Fruit fly (Drosophila melanogaster): ENCODE data around the gene Idgf1.

Idgf1 gene

dm6 chr2L:16487571-16488276 is 42.6 kb downstream of the Idgf1 start, which contains the start of gene Nepl8 (continued):
- no peak for TF ChIP-seq CG12071 (GFP tag; optimal IDR thresholded peaks at IDR 0.05)
- TF ChIP-seq CG10979 (tag; optimal IDR thresholded peaks at IDR 0.05) = peak; percentile 9

DNA sequence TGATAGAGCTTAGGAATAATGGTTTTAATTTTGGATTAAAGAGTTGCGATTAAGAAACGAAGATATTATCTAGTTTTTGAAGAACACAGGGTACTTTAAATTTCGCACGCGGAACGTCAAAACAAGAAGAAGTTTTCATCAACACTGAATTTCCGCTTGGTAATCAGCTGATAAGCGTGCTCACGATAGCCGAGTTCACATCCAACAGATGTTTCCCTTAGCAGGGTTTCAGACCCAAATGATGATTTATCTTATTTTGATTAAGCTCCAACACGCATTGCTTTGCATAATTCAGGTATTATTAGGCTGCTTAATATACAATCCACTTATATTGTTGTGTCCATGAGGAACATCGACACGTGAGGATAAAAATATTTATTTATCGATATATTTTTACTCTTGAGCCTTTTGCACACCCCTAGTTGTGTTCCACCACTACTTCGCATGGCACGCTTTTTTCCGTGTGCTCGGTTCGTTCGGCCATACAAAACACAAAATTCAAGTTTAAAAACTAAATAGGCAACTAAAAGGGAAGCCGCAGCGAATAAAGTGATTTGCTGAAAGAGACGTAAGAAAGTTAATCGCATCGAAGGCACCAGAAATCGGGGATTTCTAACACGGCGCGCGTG is 46.2 kb downstream of the Idgf1 start, which contains the start of gene Tpr2:
Tpr2 (plus strand) TSS at position 418 of the 629 bp plus-strand sequence.
- peak; percentile 59 for TF ChIP-seq grau (tag; optimal IDR thresholded peaks at IDR 0.05)
- 0 out of 2 replicates have a peak, but pooled peaks have one; percentile 19 for TF ChIP-seq cas (GFP tag; IDR thresholded peaks at IDR 0.05)
- TF ChIP-seq ttk (GFP tag; IDR thresholded peaks at IDR 0.05) = no peak
- TF ChIP-seq HHEX (GFP tag; optimal IDR thresholded peaks at IDR 0.05) = no peak
- peak; percentile 93 for TF ChIP-seq Med (GFP tag)
- peak; percentile 50 for TF ChIP-seq odd (GFP tag; optimal IDR thresholded peaks at IDR 0.05)
- TF ChIP-seq CG12744 (GFP tag; optimal IDR thresholded peaks at IDR 0.05) = no peak
- TF ChIP-seq D19A (tag; optimal IDR thresholded peaks at IDR 0.05) = peak; percentile 40
- no peak for TF ChIP-seq CG32772 (GFP tag; IDR thresholded peaks at IDR 0.05)
- no peak for TF ChIP-seq CG8765 (GFP tag; IDR thresholded peaks at IDR 0.05)
- no peak for TF ChIP-seq CG12769 (tag; optimal IDR thresholded peaks at IDR 0.05)
- peak; percentile 42 for TF ChIP-seq mam (GFP tag; optimal IDR thresholded peaks at IDR 0.05)
- peak; percentile 66 for TF ChIP-seq CG13424 (tag; optimal IDR thresholded peaks at IDR 0.05)
- TF ChIP-seq Fer2 (tag; optimal IDR thresholded peaks at IDR 0.05) = no peak
- TF ChIP-seq Ets65A (GFP tag) = peak; percentile 93
- no peak for TF ChIP-seq dmrt99B (tag; optimal IDR thresholded peaks at IDR 0.05)
- TF ChIP-seq H15 (GFP tag; IDR thresholded peaks at IDR 0.05) = no peak
- peak; percentile 48 for TF ChIP-seq Nf-YB (GFP tag; optimal IDR thresholded peaks at IDR 0.05)
- peak; percentile 76 for TF ChIP-seq CoRest (tag; optimal IDR thresholded peaks at IDR 0.05)
- TF ChIP-seq caup (GFP tag; optimal IDR thresholded peaks at IDR 0.05; ENCODE audit: severe bottlenecking) = peak; percentile 74
- no peak for TF ChIP-seq Mrtf (GFP tag; IDR thresholded peaks at IDR 0.05)
- TF ChIP-seq yki (optimal IDR thresholded peaks at IDR 0.05) = peak; percentile 9
- no peak for TF ChIP-seq MTF-1 (GFP tag; optimal IDR thresholded peaks at IDR 0.05; ENCODE audit: borderline replicate concordance)
- peak; percentile 47 for TF ChIP-seq eyg (GFP tag; optimal IDR thresholded peaks at IDR 0.05)
- TF ChIP-seq CG10366 (GFP tag; IDR thresholded peaks at IDR 0.05) = no peak
- peak in 1 of 2 experiments; percentile 68 for TF ChIP-seq insv (GFP tag; optimal IDR thresholded peaks at IDR 0.05)
- peak; percentile 69 for TF ChIP-seq Nf-YC (tag; optimal IDR thresholded peaks at IDR 0.05)
- peak; percentile 90 for TF ChIP-seq tna (GFP tag; IDR thresholded peaks at IDR 0.05; ENCODE audit: partially characterized antibody)
- TF ChIP-seq CG8944 (GFP tag; optimal IDR thresholded peaks at IDR 0.05) = peak; percentile 7
- TF ChIP-seq tin (GFP tag; optimal IDR thresholded peaks at IDR 0.05) = peak; percentile 42
- peak; percentile 21 for TF ChIP-seq CG10147 (GFP tag; optimal IDR thresholded peaks at IDR 0.05)
- TF ChIP-seq B-H1 (GFP tag; IDR thresholded peaks at IDR 0.05) = no peak
- TF ChIP-seq hth (optimal IDR thresholded peaks at IDR 0.05) = no peak
- TF ChIP-seq sob (GFP tag; IDR thresholded peaks at IDR 0.05) = peak; percentile 69
- no peak for TF ChIP-seq CG6765 (GFP tag; optimal IDR thresholded peaks at IDR 0.05)
- no peak for TF ChIP-seq aop (GFP tag; IDR thresholded peaks at IDR 0.05)
- TF ChIP-seq sd (tag; optimal IDR thresholded peaks at IDR 0.05) = peak; percentile 62
- TF ChIP-seq Sin3A (optimal IDR thresholded peaks at IDR 0.05) = peak; percentile 94
- peak; percentile 51 for TF ChIP-seq CG13775 (GFP tag; optimal IDR thresholded peaks at IDR 0.05)
- TF ChIP-seq fd96Cb (tag; optimal IDR thresholded peaks at IDR 0.05) = no peak
- TF ChIP-seq sisA (GFP tag; IDR thresholded peaks at IDR 0.05) = no peak
- peak; percentile 36 for TF ChIP-seq org-1 (GFP tag; optimal IDR thresholded peaks at IDR 0.05)
- peak; percentile 31 for TF ChIP-seq Fer1 (GFP tag; optimal IDR thresholded peaks at IDR 0.05)
- peak in 1 of 2 experiments; percentile 5 for TF ChIP-seq Pdp1 (GFP tag; optimal IDR thresholded peaks at IDR 0.05)
- TF ChIP-seq CG1792 (GFP tag; optimal IDR thresholded peaks at IDR 0.05) = no peak
- no peak for TF ChIP-seq ftz-f1 (GFP tag; optimal IDR thresholded peaks at IDR 0.05)
